Worm (Caenorhabditis elegans): Measurements from ENCODE around the gene math-13.

math-13 gene

ce11 chrII:1882705-1883104 lies 6.9 kb downstream of the math-13 start, which contains the start of gene math-5:
Gene math-5 (minus strand): TSS chrII:1882805.
- no peak for TF ChIP-seq F13H6.1 (tag; optimal IDR thresholded peaks at IDR 0.05)
- TF ChIP-seq mec-3 (tag; optimal IDR thresholded peaks at IDR 0.05; ENCODE audit: borderline replicate concordance) = no peak
- TF ChIP-seq hlh-30 (tag; optimal IDR thresholded peaks at IDR 0.05; ENCODE audit: insufficient read depth) = no peak
- no peak for TF ChIP-seq elt-2 (tag; optimal IDR thresholded peaks at IDR 0.05)
- no peak for TF ChIP-seq sox-2 (GFP tag; IDR thresholded peaks at IDR 0.05)
- no peak for TF ChIP-seq unc-86 (tag; optimal IDR thresholded peaks at IDR 0.05)
- TF ChIP-seq ceh-22 (tag; optimal IDR thresholded peaks at IDR 0.05) = no peak
- TF ChIP-seq ttx-3 (tag; optimal IDR thresholded peaks at IDR 0.05) = no peak
- no peak for TF ChIP-seq rnt-1 (tag; optimal IDR thresholded peaks at IDR 0.05)
- TF ChIP-seq C38D4.7 (GFP tag; optimal IDR thresholded peaks at IDR 0.05) = no peak
- TF ChIP-seq ceh-48 (tag; optimal IDR thresholded peaks at IDR 0.05) = no peak
- TF ChIP-seq sdc-2 (tag; optimal IDR thresholded peaks at IDR 0.05) = no peak
- TF ChIP-seq ceh-24 (tag; optimal IDR thresholded peaks at IDR 0.05) = no peak
- no peak for TF ChIP-seq hlh-8 (tag; optimal IDR thresholded peaks at IDR 0.05)
- no peak for TF ChIP-seq pag-3 (tag; optimal IDR thresholded peaks at IDR 0.05; ENCODE audit: borderline replicate concordance)
- TF ChIP-seq zip-5 (tag; optimal IDR thresholded peaks at IDR 0.05) = no peak
- no peak for TF ChIP-seq ref-2 (tag; optimal IDR thresholded peaks at IDR 0.05)

DNA sequence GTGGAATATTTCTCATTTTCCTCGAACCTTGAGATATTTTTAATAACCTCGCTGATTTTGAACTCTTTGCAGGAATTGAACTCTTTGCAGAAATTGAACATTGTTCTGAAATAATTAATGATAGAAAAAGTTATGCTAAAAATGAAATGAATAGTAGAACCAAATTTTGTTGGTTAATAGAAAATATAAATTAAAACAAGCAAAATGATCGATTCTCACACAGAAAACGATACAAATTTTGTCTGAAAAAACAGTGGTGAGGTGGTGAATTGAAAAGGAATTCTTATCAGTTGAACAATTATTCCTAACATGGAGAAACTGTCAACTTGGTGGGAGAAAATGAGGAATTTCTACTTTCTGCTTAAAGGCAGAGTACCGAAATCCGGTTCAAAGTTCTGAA lies 8.9 kb downstream of the math-13 start, which contains the start of gene math-6:
math-6 (minus strand) TSS at position 101 of the 400 bp plus-strand sequence.
- no peak for TF ChIP-seq C38D4.7 (GFP tag; optimal IDR thresholded peaks at IDR 0.05)
- no peak for TF ChIP-seq che-1 (tag; optimal IDR thresholded peaks at IDR 0.05)
- no peak for TF ChIP-seq ceh-30 (tag; optimal IDR thresholded peaks at IDR 0.05)
- TF ChIP-seq hlh-15 (tag; optimal IDR thresholded peaks at IDR 0.05) = no peak
- TF ChIP-seq nhr-232 (tag; optimal IDR thresholded peaks at IDR 0.05) = no peak
- TF ChIP-seq ceh-48 (tag; optimal IDR thresholded peaks at IDR 0.05) = no peak
- no peak for TF ChIP-seq ceh-9 (tag; optimal IDR thresholded peaks at IDR 0.05)
- no peak for TF ChIP-seq unc-42 (tag; optimal IDR thresholded peaks at IDR 0.05)
- TF ChIP-seq zip-5 (tag; optimal IDR thresholded peaks at IDR 0.05) = no peak
- no peak for TF ChIP-seq madf-2 (tag; optimal IDR thresholded peaks at IDR 0.05)
- TF ChIP-seq ets-4 (tag; optimal IDR thresholded peaks at IDR 0.05) = no peak
- TF ChIP-seq pat-9 (tag; optimal IDR thresholded peaks at IDR 0.05) = no peak
- no peak for TF ChIP-seq hlh-13 (GFP tag; optimal IDR thresholded peaks at IDR 0.05)
- no peak for TF ChIP-seq tbx-7 (tag; optimal IDR thresholded peaks at IDR 0.05)

DNA sequence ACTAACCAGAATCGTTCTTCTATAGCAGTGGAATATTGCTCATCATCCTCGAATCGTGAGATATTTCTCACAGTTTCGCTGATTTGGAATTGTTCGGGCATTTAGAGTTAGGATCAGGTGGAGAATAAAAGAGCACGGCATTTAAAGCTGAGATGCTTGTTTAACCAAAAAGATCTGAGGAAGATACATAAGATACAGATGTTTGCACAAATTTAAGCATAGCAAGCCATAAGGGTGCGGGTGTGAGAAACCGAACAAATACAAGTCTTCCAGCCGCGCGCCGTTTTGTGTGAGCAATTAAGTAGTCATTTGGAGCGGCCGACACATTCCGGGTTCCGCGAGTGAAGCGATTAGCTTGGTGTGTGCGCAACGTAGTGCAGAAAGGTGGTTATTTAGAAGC lies 10.6 kb downstream of the math-13 start, which contains the start of gene math-7:
math-7 (minus strand) TSS at position 101 of the 400 bp plus-strand sequence.
- TF ChIP-seq nfya-1 (tag; optimal IDR thresholded peaks at IDR 0.05) (no peak), zip-5 (tag; optimal IDR thresholded peaks at IDR 0.05) (no peak)

ce11 chrII:1889071-1889470 lies 13.3 kb downstream of the math-13 start, which contains the start of gene math-8:
Gene math-8 (minus strand): TSS chrII:1889171.
- TF ChIP-seq unc-86 (tag; optimal IDR thresholded peaks at IDR 0.05) (no peak), unc-55 (GFP tag; optimal IDR thresholded peaks at IDR 0.05) (no peak), pqm-1 (tag; optimal IDR thresholded peaks at IDR 0.05) (no peak), ttx-3 (tag; optimal IDR thresholded peaks at IDR 0.05) (no peak), mec-3 (tag; optimal IDR thresholded peaks at IDR 0.05; ENCODE audit: borderline replicate concordance) (no peak), nhr-232 (tag; optimal IDR thresholded peaks at IDR 0.05) (no peak), hlh-6 (tag; optimal IDR thresholded peaks at IDR 0.05) (no peak), zip-5 (tag; optimal IDR thresholded peaks at IDR 0.05) (no peak), C38D4.7 (GFP tag; optimal IDR thresholded peaks at IDR 0.05) (no peak), hlh-13 (GFP tag; optimal IDR thresholded peaks at IDR 0.05) (no peak), nfya-1 (tag; optimal IDR thresholded peaks at IDR 0.05) (no peak), hlh-8 (tag; optimal IDR thresholded peaks at IDR 0.05) (no peak), syd-9 (tag; optimal IDR thresholded peaks at IDR 0.05) (no peak)

- no peak for TF ChIP-seq ceh-22 (tag; optimal IDR thresholded peaks at IDR 0.05)
- TF ChIP-seq ceh-14 (tag; optimal IDR thresholded peaks at IDR 0.05) = no peak
- TF ChIP-seq ceh-34 (tag; optimal IDR thresholded peaks at IDR 0.05) = no peak
- no peak for TF ChIP-seq pqm-1 (tag; optimal IDR thresholded peaks at IDR 0.05)
- no peak for TF ChIP-seq ets-4 (tag; optimal IDR thresholded peaks at IDR 0.05)
- TF ChIP-seq F13H6.1 (tag; optimal IDR thresholded peaks at IDR 0.05) = no peak
- no peak for TF ChIP-seq K02D7.2 (tag; optimal IDR thresholded peaks at IDR 0.05)
- no peak for TF ChIP-seq T23F11.4 (GFP tag; optimal IDR thresholded peaks at IDR 0.05)
- no peak for TF ChIP-seq C08G9.2 (tag; optimal IDR thresholded peaks at IDR 0.05)
- TF ChIP-seq hlh-15 (tag; optimal IDR thresholded peaks at IDR 0.05) = no peak
- no peak for TF ChIP-seq ceh-2 (tag; optimal IDR thresholded peaks at IDR 0.05)
Measured at ce11 chrII:1890682-1891081, 14.9 kb downstream of the math-13 start, which contains the start of gene math-9. Gene math-9 (minus strand): TSS chrII:1890782.
